Worm (Caenorhabditis elegans) whole organism, L3 larva: ENCODE results near the gene hlb-1.

Experiments used
- R02D3.7 ChIP-seq: fragments of 150-350 bp; optimal IDR thresholded peaks from 2 replicates; lab custom pipeline; 2014; ENCODE audit warnings: missing biosample characterization, missing genetic modification characterization
- aly-2 ChIP-seq: fragments of 150-350 bp; optimal IDR thresholded peaks from 2 replicates; lab custom pipeline; 2014; ENCODE audit warnings: missing biosample characterization, missing genetic modification characterization
- ceh-16 ChIP-seq: sonication (generic microtip); optimal IDR thresholded peaks from 2 replicates; lab custom pipeline; 2017; ENCODE audit warnings: missing biosample characterization, missing genetic modification characterization
- ceh-9 ChIP-seq: sonication (generic microtip); optimal IDR thresholded peaks from 2 replicates; lab custom pipeline; 2018; ENCODE audit warnings: missing biosample characterization, missing genetic modification characterization
- daf-12 ChIP-seq: fragments of 150-350 bp; optimal IDR thresholded peaks from 2 replicates; lab custom pipeline; 2014; ENCODE audit warnings: missing biosample characterization, missing genetic modification reagents, missing genetic modification characterization
- egl-27 ChIP-seq: sonication (generic microtip); optimal IDR thresholded peaks from 4 replicates; lab custom pipeline; 2017; ENCODE audit warnings: missing biosample characterization, missing genetic modification reagents, missing genetic modification characterization
- egl-5 ChIP-seq: fragments of 150-350 bp; optimal IDR thresholded peaks from 2 replicates; lab custom pipeline; 2017; ENCODE audit warnings: missing biosample characterization, missing genetic modification reagents, missing genetic modification characterization, inconsistent platforms
- elt-1 ChIP-seq: fragments of 150-350 bp; optimal IDR thresholded peaks from 2 replicates; lab custom pipeline; 2014; ENCODE audit warnings: missing biosample characterization, missing genetic modification characterization
- elt-2 ChIP-seq: sonication (generic microtip); optimal IDR thresholded peaks from 2 replicates; lab custom pipeline; 2016; ENCODE audit warnings: missing genetic modification reagents, mild to moderate bottlenecking, missing genetic modification characterization, missing compliant biosample characterization
- elt-3 ChIP-seq, 3 experiments: fragments of 150-350 bp in 1 of 3; sonication (generic microtip) in 2 of 3; optimal IDR thresholded peaks; 2 replicates in 2 of 3; 4 replicates in 1 of 3; lab custom pipeline; 2014 to 2017; ENCODE audit warnings: missing biosample characterization in 3 of 3, missing genetic modification characterization in 3 of 3
- eor-1 ChIP-seq, 2 experiments: fragments of 150-350 bp; optimal IDR thresholded peaks; 2 replicates each; lab custom pipeline; 2014 to 2018; ENCODE audit warnings: missing biosample characterization in 2 of 2, missing genetic modification characterization in 2 of 2
- fkh-2 ChIP-seq: fragments of 150-350 bp; optimal IDR thresholded peaks from 2 replicates; lab custom pipeline; 2014; ENCODE audit warnings: missing biosample characterization, missing genetic modification reagents, missing genetic modification characterization
- fos-1 ChIP-seq: fragments of 150-350 bp; optimal IDR thresholded peaks from 2 replicates; lab custom pipeline; 2014; ENCODE audit warnings: missing biosample characterization, missing genetic modification characterization
- hmg-11 ChIP-seq: sonication (generic microtip); optimal IDR thresholded peaks from 2 replicates; lab custom pipeline; 2016; ENCODE audit warnings: missing genetic modification characterization, missing compliant biosample characterization
- lin-15B ChIP-seq: fragments of 150-350 bp; optimal IDR thresholded peaks from 2 replicates; lab custom pipeline; 2014; ENCODE audit warnings: missing biosample characterization, missing genetic modification characterization
- lin-39 ChIP-seq: fragments of 150-350 bp; optimal IDR thresholded peaks from 2 replicates; lab custom pipeline; 2018; ENCODE audit warnings: missing biosample characterization, missing genetic modification reagents, missing genetic modification characterization
- lsy-12 ChIP-seq: sonication (generic microtip); optimal IDR thresholded peaks from 2 replicates; lab custom pipeline; 2016; ENCODE audit warnings: mild to moderate bottlenecking, missing genetic modification characterization, missing compliant biosample characterization
- mml-1 ChIP-seq: fragments of 150-350 bp; sonication (generic microtip); optimal IDR thresholded peaks from 3 replicates; lab custom pipeline; 2014; ENCODE audit warnings: missing biosample characterization, missing genetic modification characterization
- nfya-1 ChIP-seq: sonication (generic microtip); optimal IDR thresholded peaks from 2 replicates; lab custom pipeline; 2017; ENCODE audit warnings: missing genetic modification characterization, mild to moderate bottlenecking, missing compliant biosample characterization, antibody characterized with exemption, moderate library complexity; ENCODE audit not compliant: insufficient read depth
- nhr-11 ChIP-seq: fragments of 150-350 bp; optimal IDR thresholded peaks from 2 replicates; lab custom pipeline; 2014; ENCODE audit warnings: missing biosample characterization, missing genetic modification characterization
- nhr-12 ChIP-seq: fragments of 150-350 bp; optimal IDR thresholded peaks from 2 replicates; lab custom pipeline; 2014; ENCODE audit warnings: missing biosample characterization, missing genetic modification characterization
- nhr-23 ChIP-seq: fragments of 150-350 bp; optimal IDR thresholded peaks from 2 replicates; lab custom pipeline; 2014; ENCODE audit warnings: missing biosample characterization, missing genetic modification reagents, missing genetic modification characterization
- nhr-237 ChIP-seq: fragments of 150-350 bp; optimal IDR thresholded peaks from 2 replicates; lab custom pipeline; 2014; ENCODE audit warnings: missing biosample characterization, missing genetic modification characterization
- nhr-28 ChIP-seq: fragments of 150-350 bp; optimal IDR thresholded peaks from 2 replicates; lab custom pipeline; 2014; ENCODE audit warnings: missing biosample characterization, missing genetic modification characterization
- nhr-43 ChIP-seq: sonication (generic microtip); optimal IDR thresholded peaks from 2 replicates; lab custom pipeline; 2016; ENCODE audit warnings: mild to moderate bottlenecking, missing genetic modification characterization, missing compliant biosample characterization; ENCODE audit not compliant: poor library complexity, severe bottlenecking
- nhr-67 ChIP-seq: fragments of 150-350 bp; optimal IDR thresholded peaks from 2 replicates; lab custom pipeline; 2014; ENCODE audit warnings: missing biosample characterization, missing genetic modification characterization
- nhr-76 ChIP-seq: fragments of 150-350 bp; sonication (generic microtip); optimal IDR thresholded peaks from 5 replicates; lab custom pipeline; 2014; ENCODE audit warnings: missing biosample characterization, missing genetic modification characterization
- nhr-77 ChIP-seq: fragments of 150-350 bp; optimal IDR thresholded peaks from 2 replicates; lab custom pipeline; 2014; ENCODE audit warnings: missing biosample characterization, missing genetic modification characterization
- pqm-1 ChIP-seq: fragments of 150-350 bp; optimal IDR thresholded peaks from 2 replicates; lab custom pipeline; 2017; ENCODE audit warnings: missing biosample characterization, missing genetic modification characterization, inconsistent platforms
- sea-2 ChIP-seq: fragments of 150-350 bp; sonication (generic microtip); optimal IDR thresholded peaks from 4 replicates; lab custom pipeline; 2014; ENCODE audit warnings: missing biosample characterization, missing genetic modification reagents, missing genetic modification characterization
- skn-1 ChIP-seq: fragments of 150-350 bp; optimal IDR thresholded peaks from 2 replicates; lab custom pipeline; 2014; ENCODE audit warnings: missing biosample characterization, missing genetic modification characterization
- snpc-4 ChIP-seq: fragments of 150-350 bp; optimal IDR thresholded peaks from 2 replicates; lab custom pipeline; 2014; ENCODE audit warnings: missing biosample characterization, missing genetic modification characterization
- tbx-2 ChIP-seq: sonication (generic microtip); optimal IDR thresholded peaks from 2 replicates; lab custom pipeline; 2016; ENCODE audit warnings: mild to moderate bottlenecking, missing genetic modification characterization, missing compliant biosample characterization
- unc-39 ChIP-seq: sonication (generic microtip); optimal IDR thresholded peaks from 4 replicates; lab custom pipeline; 2017; ENCODE audit warnings: missing biosample characterization, missing genetic modification characterization
- unc-62 ChIP-seq: fragments of 150-350 bp; sonication (generic microtip); optimal IDR thresholded peaks from 4 replicates; lab custom pipeline; 2014; ENCODE audit warnings: missing biosample characterization, missing genetic modification reagents, missing genetic modification characterization
- ztf-11 ChIP-seq: fragments of 150-350 bp; optimal IDR thresholded peaks from 2 replicates; lab custom pipeline; 2014; ENCODE audit warnings: missing biosample characterization, missing genetic modification characterization
- ztf-4 ChIP-seq: fragments of 150-350 bp; optimal IDR thresholded peaks from 2 replicates; lab custom pipeline; 2014; ENCODE audit warnings: missing biosample characterization, missing genetic modification characterization

Gene hlb-1

DNA sequence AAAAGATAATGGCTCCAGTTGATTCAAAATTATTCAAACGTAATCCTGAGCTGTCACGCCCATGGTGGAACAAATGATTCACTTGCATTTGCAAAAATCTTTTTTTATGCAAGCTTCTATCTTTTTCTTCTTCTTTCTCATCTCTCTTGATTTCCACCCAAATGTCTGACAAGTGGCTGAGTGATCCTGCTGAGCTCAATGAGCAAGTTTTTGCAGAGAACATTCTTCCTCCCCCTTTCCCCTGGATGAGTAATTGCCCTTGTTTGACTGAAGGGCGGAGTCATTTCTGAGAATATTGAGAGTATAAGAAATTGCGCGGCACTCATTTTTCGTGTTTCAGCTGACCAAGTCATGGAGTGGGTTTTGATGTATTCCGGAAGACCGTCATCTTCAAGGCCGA, 41.3 kb downstream of the hlb-1 start, which contains the start of gene M03B6.1:
Gene M03B6.1 (plus strand): TSS at position 334 of the 400 bp plus-strand sequence.
- TF ChIP-seq lsy-12 (tag; lab: Kevin White, UChicago) (no peak), fkh-2 (tag; lab: Kevin White, UChicago) (no peak), pqm-1 (tag; lab: Kevin White, UChicago) (no peak), ztf-11 (tag; lab: Kevin White, UChicago) (no peak), nhr-12 (tag; lab: Kevin White, UChicago) (no peak), egl-5 (no peak), nhr-67 (tag; lab: Kevin White, UChicago) (no peak), nhr-43 (tag; lab: Kevin White, UChicago) (no peak), nfya-1 (no peak), fos-1 (no peak), lin-39 (tag; lab: Kevin White, UChicago) (peak; percentile 5), mml-1 (tag; lab: Kevin White, UChicago) (no peak), tbx-2 (tag; lab: Kevin White, UChicago) (peak; percentile 42), nhr-11 (tag; lab: Kevin White, UChicago) (no peak), hmg-11 (no peak), elt-1 (tag; lab: Kevin White, UChicago) (no peak), egl-27 (no peak)

- no peak for TF ChIP-seq elt-2 (tag; lab: Kevin White, UChicago)
- no peak for TF ChIP-seq nhr-23 (tag; lab: Kevin White, UChicago)
- no peak for TF ChIP-seq daf-12 (tag; lab: Kevin White, UChicago)
- TF ChIP-seq nhr-11 (tag; lab: Kevin White, UChicago) = no peak
- no peak for TF ChIP-seq nhr-77 (tag; lab: Kevin White, UChicago)
- TF ChIP-seq tbx-2 (tag; lab: Kevin White, UChicago) = no peak
- TF ChIP-seq egl-5 = no peak
- TF ChIP-seq snpc-4 (tag; lab: Kevin White, UChicago) = no peak
- no peak for TF ChIP-seq nhr-76 (tag; lab: Kevin White, UChicago)
- TF ChIP-seq unc-39 = no peak
- TF ChIP-seq ztf-4 (tag; lab: Kevin White, UChicago) = no peak
- no peak for TF ChIP-seq lin-15B (tag; lab: Kevin White, UChicago)
- no peak for TF ChIP-seq fos-1
- TF ChIP-seq ceh-9 = no peak
- TF ChIP-seq eor-1 (tag; optimal IDR thresholded peaks at IDR 0.05; lab: Kevin White, UChicago) = no peak
- TF ChIP-seq elt-3 (tag; optimal IDR thresholded peaks at IDR 0.05; lab: Kevin White, UChicago) = no peak
- TF ChIP-seq fkh-2 (tag; lab: Kevin White, UChicago) = no peak
- TF ChIP-seq mml-1 (tag; lab: Kevin White, UChicago) = no peak
- TF ChIP-seq unc-62 = no peak
- no peak for TF ChIP-seq sea-2 (GFP tag; lab: Kevin White, UChicago)
Observed at ce11 chrX:13840336-13840735, 42.2 kb downstream of the hlb-1 start.

DNA sequence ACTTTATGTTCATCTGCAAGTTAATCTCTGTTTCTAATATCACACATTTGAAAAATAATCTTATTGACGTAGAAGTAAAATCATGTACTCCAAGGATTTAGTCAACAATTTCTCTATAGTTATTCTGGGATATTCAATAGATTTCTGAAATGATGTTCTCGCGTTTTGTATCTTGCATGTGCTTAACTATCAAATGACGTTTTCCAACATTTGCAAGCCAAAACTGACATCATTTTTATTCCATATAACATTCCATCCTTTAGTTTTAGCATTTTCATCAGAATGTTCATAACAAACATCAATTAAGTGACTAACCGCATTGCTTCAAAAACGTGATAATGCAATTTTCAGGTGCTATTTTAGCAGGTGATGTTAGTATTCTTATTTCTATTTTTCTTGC, 44.5 kb downstream of the hlb-1 start:
- no peak for TF ChIP-seq lin-15B (tag; lab: Kevin White, UChicago)
- no peak for TF ChIP-seq lsy-12 (tag; lab: Kevin White, UChicago)
- TF ChIP-seq sea-2 (GFP tag; lab: Kevin White, UChicago) = no peak
- no peak for TF ChIP-seq nfya-1
- TF ChIP-seq elt-1 (tag; lab: Kevin White, UChicago) = no peak
- no peak for TF ChIP-seq ceh-16
- TF ChIP-seq R02D3.7 (tag; lab: Kevin White, UChicago) = no peak
- no peak for TF ChIP-seq nhr-237 (tag; lab: Kevin White, UChicago)
- no peak for TF ChIP-seq hmg-11
- no peak for TF ChIP-seq skn-1 (tag; lab: Kevin White, UChicago)
- TF ChIP-seq lin-39 (tag; lab: Kevin White, UChicago) = no peak
- TF ChIP-seq nhr-28 (tag; lab: Kevin White, UChicago) = no peak
- TF ChIP-seq tbx-2 (tag; lab: Kevin White, UChicago) = no peak
- TF ChIP-seq ztf-4 (tag; lab: Kevin White, UChicago) = no peak
- TF ChIP-seq unc-39 = no peak

ce11 chrX:13834127-13834526, 48.4 kb downstream of the hlb-1 start, which contains the start of gene F19D8.2:
TSS of gene F19D8.2 (plus strand) at chrX:13834427.
- TF ChIP-seq egl-5 = no peak
- no peak for TF ChIP-seq ceh-16
- TF ChIP-seq fkh-2 (tag; lab: Kevin White, UChicago) = no peak
- TF ChIP-seq eor-1 (tag; optimal IDR thresholded peaks at IDR 0.05; lab: Kevin White, UChicago) = no peak
- TF ChIP-seq R02D3.7 (tag; lab: Kevin White, UChicago) = no peak
- no peak for TF ChIP-seq nhr-11 (tag; lab: Kevin White, UChicago)
- TF ChIP-seq mml-1 (tag; lab: Kevin White, UChicago) = no peak
- TF ChIP-seq aly-2 = no peak
